Worm (Caenorhabditis elegans) whole organism, young adult: ENCODE results near the gene B0034.7.

ENCODE experiments used
- B0336.3 ChIP-seq: fragments of 200-800 bp; sonication (Bioruptor generic); IDR thresholded peaks from 2 replicates; pipeline ENCODE4 v1.3.6; 2022; ENCODE audit warnings: missing genetic modification characterization, missing compliant biosample characterization
- F22D6.2 ChIP-seq: sonication (generic microtip); optimal IDR thresholded peaks from 2 replicates; lab custom pipeline; 2016; ENCODE audit warnings: mild to moderate bottlenecking, missing genetic modification characterization, missing compliant biosample characterization
- F23B12.7 ChIP-seq: sonication (generic microtip); optimal IDR thresholded peaks from 2 replicates; lab custom pipeline; 2017; ENCODE audit warnings: missing genetic modification characterization, mild to moderate bottlenecking, missing compliant biosample characterization, antibody characterized with exemption, moderate library complexity; ENCODE audit not compliant: insufficient read depth
- F37B4.10 ChIP-seq: fragments of 200-800 bp; sonication (Bioruptor generic); IDR thresholded peaks from 2 replicates; pipeline ENCODE4 v1.3.6; 2022; ENCODE audit warnings: missing genetic modification characterization, missing compliant biosample characterization
- F49E8.2 ChIP-seq: sonication (generic microtip); optimal IDR thresholded peaks from 3 replicates; lab custom pipeline; 2017; ENCODE audit warnings: missing genetic modification characterization, mild to moderate bottlenecking, missing compliant biosample characterization, antibody characterized with exemption, moderate library complexity; ENCODE audit not compliant: insufficient read depth
- T26A5.8 ChIP-seq: sonication (generic microtip); optimal IDR thresholded peaks from 2 replicates; lab custom pipeline; 2016; ENCODE audit warnings: missing genetic modification characterization, missing compliant biosample characterization
- Y79H2A.3 ChIP-seq: fragments of 200-800 bp; sonication (Bioruptor generic); conservative IDR thresholded peaks from 2 replicates; pipeline ENCODE4 v1.3.6; 2022; ENCODE audit warnings: missing genetic modification reagents, missing genetic modification characterization, missing compliant biosample characterization
- Y95B8A.8 ChIP-seq: fragments of 200-800 bp; sonication (Bioruptor generic); IDR thresholded peaks from 2 replicates; pipeline ENCODE4 v1.3.6; 2022; ENCODE audit warnings: missing genetic modification reagents, missing genetic modification characterization, missing compliant biosample characterization
- ZK185.1 ChIP-seq: sonication (generic microtip); optimal IDR thresholded peaks from 2 replicates; lab custom pipeline; 2016; ENCODE audit warnings: mild to moderate bottlenecking, missing genetic modification characterization, missing compliant biosample characterization; ENCODE audit not compliant: poor library complexity, severe bottlenecking
- attf-3 ChIP-seq: fragments of 200-800 bp; sonication (Bioruptor generic); conservative IDR thresholded peaks from 2 replicates; pipeline ENCODE4 v1.3.6; 2022; ENCODE audit warnings: missing genetic modification reagents, missing genetic modification characterization, missing compliant biosample characterization
- attf-5 ChIP-seq: fragments of 200-800 bp; sonication (Bioruptor generic); optimal IDR thresholded peaks from 2 replicates; lab custom pipeline; 2018; ENCODE audit warnings: mild to moderate bottlenecking, missing genetic modification characterization, missing compliant biosample characterization
- attf-6 ChIP-seq: fragments of 200-800 bp; sonication (Bioruptor generic); IDR thresholded peaks from 2 replicates; pipeline ENCODE4 v1.3.6; 2022; ENCODE audit warnings: missing genetic modification reagents, missing genetic modification characterization, missing compliant biosample characterization
- bed-1 ChIP-seq: fragments of 200-800 bp; sonication (Bioruptor generic); IDR thresholded peaks from 2 replicates; pipeline ENCODE4 v1.3.6; 2022; ENCODE audit warnings: missing genetic modification reagents, missing genetic modification characterization, missing compliant biosample characterization
- cebp-1 ChIP-seq, 2 experiments: fragments of 200-800 bp in 1 of 2; sonication (Bioruptor generic) in 1 of 2; sonication (generic microtip) in 1 of 2; IDR thresholded peaks in 1 of 2; optimal IDR thresholded peaks in 1 of 2; 2 replicates each; pipeline versions ENCODE4 v1.3.6 to Lab custom; 2017 to 2022; ENCODE audit warnings: missing compliant biosample characterization in 2 of 2, missing genetic modification characterization in 2 of 2, mild to moderate bottlenecking in 1 of 2, missing genetic modification reagents in 1 of 2, moderate library complexity in 1 of 2
- cebp-2 ChIP-seq: fragments of 200-800 bp; sonication (Bioruptor generic); IDR thresholded peaks from 2 replicates; pipeline ENCODE4 v1.3.6; 2022; ENCODE audit warnings: missing genetic modification characterization, missing compliant biosample characterization
- ceh-100 ChIP-seq: fragments of 200-800 bp; sonication (Bioruptor generic); IDR thresholded peaks from 2 replicates; pipeline ENCODE4 v1.3.6; 2022; ENCODE audit warnings: missing genetic modification reagents, missing genetic modification characterization, missing compliant biosample characterization
- ceh-58 ChIP-seq: fragments of 200-800 bp; sonication (Bioruptor generic); IDR thresholded peaks from 2 replicates; pipeline ENCODE4 v1.3.6; 2022; ENCODE audit warnings: missing genetic modification characterization, missing compliant biosample characterization
- dox-1 ChIP-seq: fragments of 200-800 bp; sonication (Bioruptor generic); IDR thresholded peaks from 2 replicates; pipeline ENCODE4 v1.3.6; 2022; ENCODE audit warnings: missing genetic modification reagents, missing genetic modification characterization, missing compliant biosample characterization
- dpl-1 ChIP-seq: fragments of 150-350 bp; optimal IDR thresholded peaks from 2 replicates; lab custom pipeline; 2014; ENCODE audit warnings: missing biosample characterization, missing genetic modification reagents, missing genetic modification characterization
- egl-18 ChIP-seq: fragments of 200-800 bp; sonication (Bioruptor generic); IDR thresholded peaks from 2 replicates; pipeline ENCODE4 v1.3.6; 2022; ENCODE audit warnings: missing genetic modification reagents, missing genetic modification characterization, missing compliant biosample characterization
- egrh-3 ChIP-seq: fragments of 200-800 bp; sonication (Bioruptor generic); IDR thresholded peaks from 2 replicates; pipeline ENCODE4 v1.3.6; 2022; ENCODE audit warnings: missing genetic modification reagents, missing genetic modification characterization, missing compliant biosample characterization
- ekl-4 ChIP-seq: fragments of 200-800 bp; sonication (Bioruptor generic); IDR thresholded peaks from 2 replicates; pipeline ENCODE4 v1.3.6; 2022; ENCODE audit warnings: missing genetic modification reagents, missing genetic modification characterization, missing compliant biosample characterization
- ets-4 ChIP-seq: fragments of 200-800 bp; sonication (Bioruptor generic); optimal IDR thresholded peaks from 2 replicates; lab custom pipeline; 2018; ENCODE audit warnings: mild to moderate bottlenecking, missing genetic modification characterization, missing compliant biosample characterization
- fkh-3 ChIP-seq: sonication (generic microtip); optimal IDR thresholded peaks from 2 replicates; lab custom pipeline; 2016; ENCODE audit warnings: mild to moderate bottlenecking, missing genetic modification characterization, missing compliant biosample characterization
- gei-17 ChIP-seq: fragments of 200-800 bp; sonication (Bioruptor generic); optimal IDR thresholded peaks from 2 replicates; lab custom pipeline; 2018; ENCODE audit warnings: mild to moderate bottlenecking, missing genetic modification characterization, missing compliant biosample characterization
- him-1 ChIP-seq: sonication (generic microtip); optimal IDR thresholded peaks from 2 replicates; lab custom pipeline; 2016; ENCODE audit warnings: missing genotype, missing genetic modification reagents, missing genetic modification characterization, missing compliant biosample characterization
- hlh-26 ChIP-seq: fragments of 200-800 bp; sonication (Bioruptor generic); conservative IDR thresholded peaks from 2 replicates; pipeline ENCODE4 v1.3.6; 2022; ENCODE audit warnings: missing genetic modification reagents, missing genetic modification characterization, missing compliant biosample characterization
- hmg-1.2 ChIP-seq: fragments of 200-800 bp; sonication (Bioruptor generic); IDR thresholded peaks from 2 replicates; pipeline ENCODE4 v1.3.6; 2022; ENCODE audit warnings: missing genetic modification reagents, missing genetic modification characterization, missing compliant biosample characterization
- hrde-1 ChIP-seq: sonication (generic microtip); optimal IDR thresholded peaks from 2 replicates; lab custom pipeline; 2016; ENCODE audit warnings: missing genetic modification characterization, mild to moderate bottlenecking, missing compliant biosample characterization, moderate library complexity, missing genotype, missing genetic modification reagents, borderline replicate concordance
- hsf-1 ChIP-seq: fragments of 200-800 bp; sonication (Bioruptor generic); IDR thresholded peaks from 2 replicates; pipeline ENCODE4 v1.3.6; 2022; ENCODE audit warnings: missing genetic modification reagents, missing genetic modification characterization, missing compliant biosample characterization
- let-526 ChIP-seq: fragments of 200-800 bp; sonication (Bioruptor generic); IDR thresholded peaks from 2 replicates; pipeline ENCODE4 v1.3.6; 2022; ENCODE audit warnings: missing genetic modification reagents, missing genetic modification characterization, missing compliant biosample characterization
- lin-54 ChIP-seq: fragments of 200-800 bp; sonication (Bioruptor generic); optimal IDR thresholded peaks from 2 replicates; lab custom pipeline; 2018; ENCODE audit warnings: mild to moderate bottlenecking, missing genetic modification characterization, missing compliant biosample characterization
- madf-3 ChIP-seq: fragments of 200-800 bp; sonication (Bioruptor generic); IDR thresholded peaks from 2 replicates; pipeline ENCODE4 v1.3.6; 2022; ENCODE audit warnings: missing genetic modification reagents, missing genetic modification characterization, missing compliant biosample characterization
- nfya-1 ChIP-seq: sonication (generic microtip); optimal IDR thresholded peaks from 2 replicates; lab custom pipeline; 2017; ENCODE audit warnings: antibody characterized with exemption, missing compliant biosample characterization, missing genetic modification characterization, borderline replicate concordance; ENCODE audit not compliant: insufficient read depth
- nhr-120 ChIP-seq: fragments of 200-800 bp; sonication (Bioruptor generic); IDR thresholded peaks from 2 replicates; pipeline ENCODE4 v1.3.6; 2022; ENCODE audit warnings: missing genetic modification characterization, missing compliant biosample characterization
- nhr-179 ChIP-seq: sonication (generic microtip); optimal IDR thresholded peaks from 2 replicates; lab custom pipeline; 2016; ENCODE audit warnings: mild to moderate bottlenecking, missing genetic modification characterization, missing compliant biosample characterization
- nhr-80 ChIP-seq: sonication (generic microtip); optimal IDR thresholded peaks from 2 replicates; lab custom pipeline; 2016; ENCODE audit warnings: missing genetic modification characterization, missing compliant biosample characterization
- nhr-90 ChIP-seq: sonication (generic microtip); optimal IDR thresholded peaks from 2 replicates; lab custom pipeline; 2016; ENCODE audit warnings: missing genotype, mild to moderate bottlenecking, missing genetic modification characterization, missing compliant biosample characterization
- rcor-1 ChIP-seq: fragments of 200-800 bp; sonication (Bioruptor generic); IDR thresholded peaks from 2 replicates; pipeline ENCODE4 v1.3.6; 2022; ENCODE audit warnings: missing genetic modification reagents, missing genetic modification characterization, missing compliant biosample characterization
- rpc-1 ChIP-seq, 2 experiments: fragments of 150-350 bp in 1 of 2; sonication (generic microtip) in 1 of 2; optimal IDR thresholded peaks; 2 replicates each; lab custom pipeline; 2014 to 2018; ENCODE audit warnings: missing biosample characterization in 1 of 2, missing genetic modification characterization in 1 of 2, missing genetic modification reagents in 1 of 2, missing genotype in 1 of 2
- snpc-4 ChIP-seq, 5 experiments: fragments of 150-350 bp in 1 of 5; sonication (generic microtip) in 4 of 5; optimal IDR thresholded peaks; 2 replicates each; lab custom pipeline; 2014 to 2018; ENCODE audit warnings: missing genetic modification characterization in 5 of 5, missing biosample characterization in 3 of 5, antibody characterized with exemption in 2 of 5, mild to moderate bottlenecking in 2 of 5, missing compliant biosample characterization in 2 of 5, missing genotype in 2 of 5, moderate library complexity in 2 of 5, missing genetic modification reagents in 1 of 5
- somi-1 ChIP-seq: fragments of 200-800 bp; sonication (Bioruptor generic); optimal IDR thresholded peaks from 2 replicates; lab custom pipeline; 2018; ENCODE audit warnings: mild to moderate bottlenecking, missing genetic modification characterization, missing compliant biosample characterization
- tbx-9 ChIP-seq: sonication (generic microtip); optimal IDR thresholded peaks from 2 replicates; lab custom pipeline; 2016; ENCODE audit warnings: borderline replicate concordance, missing genetic modification characterization, inconsistent platforms, missing compliant biosample characterization
- unc-130 ChIP-seq: sonication (generic microtip); optimal IDR thresholded peaks from 2 replicates; lab custom pipeline; 2016; ENCODE audit warnings: missing genetic modification reagents, missing genetic modification characterization, missing compliant biosample characterization
- zfh-2 ChIP-seq: fragments of 200-800 bp; sonication (Bioruptor generic); conservative IDR thresholded peaks from 2 replicates; pipeline ENCODE4 v1.3.6; 2022; ENCODE audit warnings: missing genetic modification reagents, missing genetic modification characterization, missing compliant biosample characterization
- ztf-6 ChIP-seq: fragments of 200-800 bp; sonication (Bioruptor generic); IDR thresholded peaks from 2 replicates; pipeline ENCODE4 v1.3.6; 2022; ENCODE audit warnings: missing genetic modification reagents, missing genetic modification characterization, missing compliant biosample characterization

B0034.7 gene

ce11 chrII:5930095-5930653 is 31.2 kb upstream of the B0034.7 start (continued):
- TF ChIP-seq ets-4 (GFP tag; lab: Kevin White, UChicago) (peak; percentile 54), let-526 (GFP tag; lab: Robert Waterston, UW) (no peak), hlh-26 (no peak), B0336.3 (GFP tag; lab: Robert Waterston, UW) (no peak), F49E8.2 (tag; lab: Kevin White, UChicago) (no peak), him-1 (no peak), ZK185.1 (tag; lab: Kevin White, UChicago) (peak; percentile 1), ceh-58 (GFP tag; lab: Robert Waterston, UW) (no peak), unc-130 (GFP tag; lab: Kevin White, UChicago) (no peak), dpl-1 (GFP tag; lab: Kevin White, UChicago) (no peak), dox-1 (GFP tag; lab: Robert Waterston, UW) (peak; percentile 63; the same call in 1 of the 2 replicates), tbx-9 (tag; lab: Kevin White, UChicago) (no peak), fkh-3 (tag; lab: Kevin White, UChicago) (no peak), bed-1 (GFP tag; lab: Robert Waterston, UW) (no peak), hsf-1 (no peak), ceh-100 (GFP tag; lab: Robert Waterston, UW) (no peak), snpc-4 (GFP tag; optimal IDR thresholded peaks at IDR 0.05; lab: Kevin White, UChicago) (no peak), snpc-4 (tag; optimal IDR thresholded peaks at IDR 0.05; lab: Kevin White, UChicago) (peak in 1 of 4 experiments; percentile 0), rcor-1 (GFP tag; lab: Robert Waterston, UW) (0 out of 2 replicates have a peak, but pooled peaks have one; percentile 15), nhr-179 (no peak), rpc-1 (optimal IDR thresholded peaks at IDR 0.05; lab: Kevin White, UChicago) (no peak), rpc-1 (tag; optimal IDR thresholded peaks at IDR 0.05; lab: Kevin White, UChicago) (no peak), attf-3 (GFP tag; lab: Robert Waterston, UW) (no peak), hrde-1 (tag; lab: Kevin White, UChicago) (no peak), Y79H2A.3 (GFP tag; lab: Robert Waterston, UW) (no peak), Y95B8A.8 (GFP tag; lab: Robert Waterston, UW) (no peak), F23B12.7 (peak; percentile 27), hmg-1.2 (0 out of 2 replicates have a peak, but pooled peaks have one; percentile 6), nfya-1 (tag; lab: Kevin White, UChicago) (no peak), T26A5.8 (tag; lab: Kevin White, UChicago) (no peak), egl-18 (GFP tag; lab: Robert Waterston, UW) (no peak), F37B4.10 (GFP tag; lab: Robert Waterston, UW) (no peak), nhr-90 (tag; lab: Kevin White, UChicago) (no peak), F22D6.2 (tag; lab: Kevin White, UChicago) (no peak), cebp-2 (GFP tag; lab: Robert Waterston, UW) (no peak)

- peak; percentile 60; the same call in 1 of the 2 replicates for TF ChIP-seq dox-1 (GFP tag; lab: Robert Waterston, UW)
- no peak for TF ChIP-seq attf-6 (GFP tag; lab: Robert Waterston, UW)
- no peak for TF ChIP-seq nhr-120 (GFP tag; lab: Robert Waterston, UW)
- no peak for TF ChIP-seq madf-3 (GFP tag; lab: Robert Waterston, UW)
- 0 out of 2 replicates have a peak, but pooled peaks have one; percentile 25 for TF ChIP-seq zfh-2 (GFP tag; lab: Robert Waterston, UW)
- no peak for TF ChIP-seq hrde-1 (tag; lab: Kevin White, UChicago)
- no peak for TF ChIP-seq egrh-3 (GFP tag; lab: Robert Waterston, UW)
- TF ChIP-seq somi-1 (GFP tag; lab: Kevin White, UChicago) = no peak
- no peak for TF ChIP-seq cebp-1 (GFP tag; IDR thresholded peaks at IDR 0.05; lab: Robert Waterston, UW)
- TF ChIP-seq cebp-1 (tag; optimal IDR thresholded peaks at IDR 0.05; lab: Kevin White, UChicago) = peak; percentile 25
- TF ChIP-seq attf-5 (GFP tag; lab: Kevin White, UChicago) = peak; percentile 43
- TF ChIP-seq lin-54 (GFP tag; lab: Kevin White, UChicago) = no peak
- no peak for TF ChIP-seq rcor-1 (GFP tag; lab: Robert Waterston, UW)
- TF ChIP-seq ekl-4 (GFP tag; lab: Robert Waterston, UW) = no peak
- TF ChIP-seq nhr-80 = peak; percentile 59
- TF ChIP-seq gei-17 (GFP tag; lab: Kevin White, UChicago) = no peak
- TF ChIP-seq ztf-6 (GFP tag; lab: Robert Waterston, UW) = no peak
These were observed 30.3 kb upstream of the B0034.7 start for ce11 chrII:5931109-5931508.
